Worm (Caenorhabditis elegans) whole organism, dauer: ENCODE data around the gene nadk-1.

Source experiments
- unc-62 ChIP-seq: sonication (generic microtip); optimal IDR thresholded peaks from 2 replicates; lab custom pipeline; 2017; ENCODE audit warnings: missing biosample characterization, missing genetic modification reagents, missing genetic modification characterization

Gene nadk-1

DNA sequence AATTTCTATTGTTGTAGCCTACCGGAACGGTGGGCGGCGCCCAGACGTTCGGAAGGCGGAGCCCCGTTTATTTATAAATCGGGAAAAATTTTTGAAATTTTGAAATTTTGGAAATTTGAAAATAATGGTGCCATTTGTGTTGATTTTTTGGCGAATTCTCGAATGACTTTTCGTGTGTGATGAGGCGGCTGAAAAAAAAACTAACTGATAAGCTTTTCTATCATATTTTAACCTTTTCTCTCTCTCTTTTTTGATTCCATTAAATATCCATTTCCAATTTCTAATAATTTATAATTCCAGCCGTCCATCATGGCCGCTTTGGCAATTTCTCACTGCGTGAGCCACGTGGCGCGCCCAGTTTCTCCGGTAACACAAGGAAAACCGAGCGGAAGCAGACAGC lies at the start of gene nadk-1:
nadk-1 (plus strand) TSS at position 301 of the 400 bp plus-strand sequence.
- no peak for TF ChIP-seq unc-62 (GFP tag; lab: Kevin White, UChicago)

DNA sequence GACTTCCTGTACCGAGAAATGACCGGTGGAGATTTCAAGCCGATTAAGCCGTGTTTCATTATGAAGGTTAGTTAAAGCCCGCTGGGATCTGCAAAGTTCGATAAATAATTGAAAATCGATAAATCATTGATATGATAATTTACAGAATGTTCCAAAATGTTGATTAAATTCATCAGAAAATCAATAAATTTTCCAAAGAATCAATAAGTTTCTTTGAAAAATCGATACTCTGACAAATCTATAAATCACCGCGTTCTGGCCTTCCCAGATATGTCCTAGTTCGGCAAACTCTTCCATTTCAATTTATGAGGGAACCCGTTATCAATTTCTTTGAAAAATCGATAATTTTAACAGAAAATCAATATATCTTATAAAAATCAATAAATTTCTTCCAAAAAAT lies 49.4 kb upstream of the nadk-1 start:
- no peak for TF ChIP-seq unc-62 (GFP tag; lab: Kevin White, UChicago)

DNA sequence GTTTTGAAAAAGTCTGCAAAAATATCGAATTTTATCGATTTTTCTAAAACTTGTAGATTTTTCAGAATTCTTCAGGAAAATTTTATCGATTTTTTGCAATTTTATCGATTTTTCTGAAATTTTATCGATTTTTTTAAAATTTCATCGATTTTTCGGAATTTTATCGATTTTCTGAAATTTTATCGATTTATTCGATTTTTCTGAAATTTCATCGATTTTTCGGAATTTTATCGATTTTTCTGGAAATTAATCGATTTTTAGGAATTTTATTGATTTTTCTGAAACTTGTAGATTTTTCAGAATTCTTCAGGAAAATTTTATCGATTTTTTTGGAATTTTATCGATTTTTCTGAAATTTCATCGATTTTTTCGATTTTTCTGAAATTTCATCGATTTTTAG lies 48.7 kb upstream of the nadk-1 start:
- no peak for TF ChIP-seq unc-62 (GFP tag; lab: Kevin White, UChicago)

DNA sequence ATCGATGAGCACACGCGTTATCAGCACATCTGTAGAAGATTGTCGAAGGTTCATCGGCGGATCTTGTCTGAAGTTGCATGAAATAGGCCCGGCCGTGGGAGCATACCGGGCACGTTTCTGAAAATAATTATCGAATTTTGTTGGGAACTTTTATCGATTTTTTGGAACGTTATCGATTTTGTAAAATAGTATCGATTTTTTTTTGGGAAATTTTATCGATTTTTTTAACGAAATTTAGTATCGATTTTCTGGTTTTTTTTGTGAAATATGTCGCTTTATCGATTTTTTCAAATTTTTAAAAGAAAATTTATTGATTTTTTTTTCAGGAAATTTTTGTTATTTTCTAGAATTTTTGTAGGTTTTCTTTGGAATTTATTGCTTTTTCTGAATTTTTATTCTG lies 48.2 kb upstream of the nadk-1 start:
- no peak for TF ChIP-seq unc-62 (GFP tag; lab: Kevin White, UChicago)

DNA sequence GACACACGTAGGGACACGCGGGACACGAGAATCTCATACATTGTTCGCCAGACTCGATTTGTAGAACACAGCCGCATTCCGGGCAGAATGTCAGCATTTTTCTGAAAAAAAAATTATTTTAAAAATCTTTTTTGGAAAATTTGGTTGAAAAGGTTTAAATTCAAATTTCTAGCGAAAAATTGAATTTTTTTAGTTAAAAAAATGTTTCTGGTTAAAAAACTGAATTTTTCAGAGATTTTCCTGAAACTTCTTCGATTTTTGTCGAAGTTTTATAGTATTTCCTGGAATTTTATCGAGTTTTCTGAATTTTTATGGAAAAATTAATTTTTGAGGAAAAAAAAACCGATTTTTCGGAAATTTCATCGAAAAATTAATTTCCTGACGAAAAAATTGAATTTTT lies 46.9 kb upstream of the nadk-1 start, which contains the start of gene rpc-11:
rpc-11 (minus strand) TSS at position 101 of the 400 bp plus-strand sequence.
- TF ChIP-seq unc-62 (GFP tag; lab: Kevin White, UChicago): no peak

DNA sequence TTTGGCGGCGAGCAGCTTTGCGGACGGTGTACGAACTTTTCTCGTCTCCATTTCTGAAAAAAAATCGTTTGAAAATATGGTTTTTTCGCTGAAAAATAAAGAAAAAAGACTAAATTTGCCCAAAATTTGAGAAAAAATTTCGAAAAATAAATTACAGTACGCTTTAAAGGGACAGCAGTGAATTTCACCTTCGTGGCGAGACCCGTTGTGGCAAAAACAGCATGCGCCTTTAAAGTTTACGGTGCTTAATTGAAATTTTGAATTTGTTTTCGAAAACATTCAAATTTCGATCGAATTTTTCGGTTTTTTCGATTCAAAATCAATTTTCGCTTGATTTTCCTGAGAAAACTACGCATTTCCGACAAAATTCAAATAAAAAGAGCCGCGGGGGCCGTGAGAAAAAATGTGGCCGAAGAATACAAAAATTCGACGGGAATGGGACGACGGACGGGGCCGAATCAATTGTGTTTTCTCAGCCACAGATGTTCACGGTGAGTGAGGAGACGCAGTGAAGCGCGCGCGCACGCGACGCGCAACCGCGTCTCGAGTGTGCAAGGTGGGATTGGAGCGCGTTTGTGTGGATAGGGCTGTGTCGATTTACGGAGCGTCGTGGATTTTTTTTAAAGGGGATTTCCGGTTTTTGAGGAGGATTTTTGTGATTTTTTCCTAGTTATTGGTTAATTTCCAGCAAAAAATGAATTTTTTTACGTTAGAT lies 36.9 kb upstream of the nadk-1 start, which contains the start of gene Y77E11A.7:
Y77E11A.7 (minus strand) TSS at position 55 of the 715 bp plus-strand sequence.
- no peak for TF ChIP-seq unc-62 (GFP tag; lab: Kevin White, UChicago)

DNA sequence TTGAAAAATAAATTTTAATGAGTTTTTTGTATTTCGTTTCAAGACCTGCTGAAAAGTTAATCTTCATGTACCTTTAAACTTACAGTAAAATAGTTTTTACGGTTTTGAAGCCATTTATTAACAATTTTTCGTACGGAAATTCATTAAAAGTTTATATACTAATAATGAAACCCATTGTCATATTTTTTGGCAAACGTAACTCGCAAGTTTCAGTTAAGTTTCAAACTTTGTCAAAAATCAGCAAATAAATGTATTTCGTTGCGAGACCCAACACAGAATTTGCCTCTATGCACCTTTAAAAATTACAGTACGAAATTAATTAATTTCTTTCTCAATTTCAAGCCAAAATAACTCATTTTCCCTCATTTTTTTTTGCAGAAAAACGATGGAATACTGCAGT lies 36.3 kb upstream of the nadk-1 start, which contains the start of gene jtr-1:
jtr-1 (plus strand) TSS at position 327 of the 400 bp plus-strand sequence.
- no peak for TF ChIP-seq unc-62 (GFP tag; lab: Kevin White, UChicago)

DNA sequence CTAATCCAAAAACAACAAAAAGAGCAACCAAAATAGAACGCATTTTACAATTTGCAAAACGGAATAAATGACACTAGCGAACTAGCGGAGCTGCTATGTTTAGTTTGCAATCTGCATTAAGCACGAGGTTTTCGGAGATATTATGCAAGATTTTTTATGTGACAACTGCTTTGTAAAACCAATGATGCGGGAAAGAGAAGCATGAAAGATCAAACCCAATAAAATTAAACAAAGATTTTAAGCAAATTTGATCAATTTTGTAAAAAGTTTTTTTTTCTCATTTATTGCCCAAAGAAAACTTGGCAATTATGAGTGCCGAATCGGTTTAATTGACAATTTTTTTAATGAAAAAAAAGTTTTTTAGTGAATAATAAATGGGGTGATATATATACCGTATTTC lies 31.9 kb upstream of the nadk-1 start, which contains the start of gene Y77E11A.8:
Y77E11A.8 (minus strand) TSS at position 101 of the 400 bp plus-strand sequence.
- TF ChIP-seq unc-62 (GFP tag; lab: Kevin White, UChicago): no peak

DNA sequence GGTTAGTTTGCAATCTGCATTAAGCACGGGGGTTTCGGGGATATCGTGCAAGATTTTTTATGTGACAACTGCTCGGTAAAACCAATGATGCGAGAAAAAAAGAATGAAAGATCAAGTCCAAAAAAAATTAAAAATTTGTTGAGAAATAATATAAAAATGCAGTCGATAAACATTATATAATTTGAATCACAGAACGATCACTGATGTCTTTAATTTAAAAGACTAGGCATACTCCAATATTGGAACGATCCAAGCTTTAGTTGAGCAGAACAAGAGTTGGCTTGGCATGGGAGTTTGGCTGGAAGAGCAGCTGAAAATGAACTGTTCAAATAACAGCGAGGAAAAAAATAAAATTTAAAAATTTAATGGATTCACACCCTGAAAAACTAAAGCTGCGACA lies 29.6 kb upstream of the nadk-1 start, which contains the start of gene clec-171:
clec-171 (minus strand) TSS at position 101 of the 400 bp plus-strand sequence.
- no peak for TF ChIP-seq unc-62 (GFP tag; lab: Kevin White, UChicago)

DNA sequence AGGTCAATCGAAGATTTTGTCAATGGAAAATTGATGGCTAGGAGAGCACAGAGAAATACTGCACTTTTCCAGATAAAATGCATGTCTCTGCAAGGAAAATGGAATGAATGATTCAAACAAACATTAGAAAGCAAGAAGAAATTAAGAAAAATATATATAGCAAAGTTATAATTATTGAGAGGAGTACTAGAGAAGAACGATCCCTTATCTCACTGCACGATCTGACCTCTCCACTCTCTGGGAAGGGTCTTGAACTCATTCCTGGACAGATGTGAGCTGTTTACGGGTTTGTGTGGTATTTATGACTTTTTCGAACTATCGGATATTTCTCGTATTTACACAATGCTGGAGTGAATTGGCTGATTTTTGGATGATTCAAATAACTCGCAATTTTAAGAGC lies 26.6 kb upstream of the nadk-1 start, which contains the start of gene Y77E11A.23:
Y77E11A.23 (minus strand) TSS at position 107 of the 400 bp plus-strand sequence.
- no peak for TF ChIP-seq unc-62 (GFP tag; lab: Kevin White, UChicago)

DNA sequence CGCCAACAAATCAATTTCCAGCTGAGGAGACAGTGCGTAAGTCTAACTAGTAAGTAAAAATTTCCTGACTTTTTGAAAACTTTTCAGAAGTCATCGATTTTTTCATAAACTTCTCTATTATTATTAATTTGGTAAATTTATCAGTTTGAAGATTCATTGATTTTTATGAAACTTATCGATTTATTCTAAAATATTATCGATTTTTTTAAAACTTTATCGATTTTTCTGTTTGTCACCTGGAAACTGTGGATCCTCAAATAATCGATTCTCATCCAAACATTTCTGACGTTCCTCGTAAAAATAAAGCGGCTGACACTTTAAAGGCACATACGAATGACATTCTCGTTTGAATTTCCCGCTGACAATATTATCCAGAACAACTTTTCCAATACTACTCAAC lies 22.9 kb upstream of the nadk-1 start:
- no peak for TF ChIP-seq unc-62 (GFP tag; lab: Kevin White, UChicago)

DNA sequence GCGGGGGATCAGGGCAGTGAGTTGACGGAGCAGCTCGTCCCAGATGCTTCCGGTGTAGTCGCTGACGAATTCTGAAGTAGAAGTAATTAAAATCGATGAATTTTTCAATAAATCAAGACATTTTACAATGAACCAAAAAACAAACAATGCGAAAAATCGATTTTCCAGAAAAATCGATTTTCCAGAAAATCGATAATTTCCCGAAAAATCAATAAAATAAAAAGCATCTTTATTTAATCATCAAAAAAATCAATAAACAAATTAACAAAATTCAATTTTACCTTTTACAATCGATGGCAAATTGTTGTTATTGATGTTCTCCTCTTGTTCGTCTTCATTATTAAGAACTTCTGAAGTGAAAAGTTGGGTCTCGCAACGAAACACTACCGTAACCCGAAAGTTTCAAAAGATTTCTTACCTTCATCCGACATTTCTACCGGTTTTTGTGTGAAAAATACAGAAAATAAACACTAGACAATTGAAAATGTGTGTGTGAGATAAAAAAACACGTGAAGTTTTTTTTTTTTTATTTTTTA lies 22.3 kb upstream of the nadk-1 start, which contains the start of gene clp-6:
clp-6 (minus strand) TSS at position 486 of the 536 bp plus-strand sequence.
- no peak for TF ChIP-seq unc-62 (GFP tag; lab: Kevin White, UChicago)

DNA sequence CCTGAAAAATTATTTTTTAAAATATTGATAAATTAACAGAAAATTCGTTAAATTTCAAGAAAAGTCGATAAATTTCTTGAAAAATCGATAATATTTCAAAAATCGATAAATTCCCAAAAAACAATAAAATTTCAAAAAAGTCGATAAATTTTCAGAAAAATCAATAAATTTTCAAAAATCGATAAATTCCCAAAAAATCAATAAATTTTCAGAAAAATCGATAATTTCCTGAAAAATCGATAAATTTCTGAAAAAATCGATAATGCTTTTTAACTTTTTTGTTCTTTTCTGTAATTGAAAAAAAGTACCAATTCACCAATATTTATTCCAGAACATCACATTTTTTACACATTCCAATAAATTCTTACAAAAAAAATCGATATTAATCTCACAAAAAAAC lies 21.7 kb upstream of the nadk-1 start:
- TF ChIP-seq unc-62 (GFP tag; lab: Kevin White, UChicago): no peak

DNA sequence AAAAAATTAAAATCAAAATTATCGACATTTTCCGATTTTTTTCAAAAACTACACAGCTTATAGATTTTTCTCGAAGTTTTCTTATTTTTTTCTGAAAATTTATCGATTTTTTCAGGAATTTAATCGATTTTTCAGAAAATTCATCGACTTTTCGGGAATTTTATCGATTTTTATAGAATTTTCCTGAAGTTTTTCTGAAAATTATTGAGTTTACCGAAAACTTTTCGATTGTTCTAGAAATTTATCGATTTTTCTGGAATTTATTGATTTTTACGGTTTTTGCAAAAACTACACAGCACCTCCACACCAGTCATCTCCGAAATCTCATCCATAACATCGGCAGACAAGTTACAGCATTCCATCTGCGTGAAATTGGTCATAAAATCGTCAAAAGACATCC lies 19.2 kb upstream of the nadk-1 start:
- no peak for TF ChIP-seq unc-62 (GFP tag; lab: Kevin White, UChicago)

DNA sequence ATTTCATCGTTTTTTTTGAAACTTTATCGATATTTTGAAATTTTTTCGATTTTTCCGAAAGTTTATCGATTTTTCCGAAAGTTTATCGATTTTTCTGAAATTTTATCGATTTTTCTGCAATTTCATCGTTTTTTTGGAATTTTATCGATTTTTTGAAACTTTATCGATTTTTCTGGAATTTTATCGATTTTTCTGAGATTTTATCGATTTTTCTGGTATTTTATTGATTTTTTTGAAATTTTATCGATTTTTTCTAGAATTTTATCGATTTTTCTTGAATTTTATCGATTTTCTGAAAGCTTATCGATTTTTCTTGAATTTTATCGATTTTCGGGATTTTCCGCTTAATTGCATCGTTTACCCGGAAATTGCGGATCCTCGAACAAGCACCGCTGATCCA lies 13.4 kb upstream of the nadk-1 start:
- TF ChIP-seq unc-62 (GFP tag; lab: Kevin White, UChicago): no peak

DNA sequence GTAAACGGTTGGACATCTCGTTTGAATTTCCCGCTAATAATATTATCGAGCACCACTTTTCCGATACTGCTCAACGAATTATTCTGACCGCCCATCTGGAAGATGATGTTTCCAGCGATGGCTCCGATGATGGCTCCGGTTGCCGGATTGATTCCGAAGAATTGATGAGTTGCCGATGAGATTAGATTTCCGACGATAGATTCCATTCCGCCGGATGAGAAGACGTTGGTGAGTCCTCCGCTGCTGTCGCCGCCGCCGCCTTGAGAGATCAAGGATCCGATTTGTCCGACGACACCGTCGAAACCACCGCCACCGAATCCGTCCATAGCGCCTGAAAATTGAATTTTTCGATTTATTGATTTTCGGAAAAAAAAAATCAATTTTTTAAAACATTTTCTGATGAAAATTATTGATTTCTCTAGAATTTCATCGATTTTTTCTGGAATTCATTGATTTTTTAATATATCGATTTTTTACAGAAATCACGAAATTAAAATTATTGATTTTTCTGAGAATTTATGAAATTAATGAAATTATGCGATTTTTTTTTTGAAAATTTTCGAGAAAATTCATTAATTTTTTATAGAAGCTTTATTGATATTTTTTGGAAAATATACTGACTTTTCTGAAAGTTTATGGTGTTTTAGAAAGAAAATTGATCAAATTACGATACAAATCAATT lies 12.7 kb upstream of the nadk-1 start:
- TF ChIP-seq unc-62 (GFP tag; lab: Kevin White, UChicago): no peak
